Fruit fly (Drosophila melanogaster) Kc167 (cell line): ENCODE results near the gene CG34008.

ENCODE experiments used
- Myc ChIP-seq: fragments of >200 bp; optimal IDR thresholded peaks from 2 replicates; lab custom pipeline; 2017; ENCODE audit warnings: missing external identifiers
- Sin3A ChIP-seq: fragments of >200 bp; optimal IDR thresholded peaks from 2 replicates; lab custom pipeline; 2018; ENCODE audit warnings: missing external identifiers
- h ChIP-seq: fragments of >200 bp; optimal IDR thresholded peaks from 3 replicates; lab custom pipeline; 2018; ENCODE audit warnings: missing external identifiers
- insv ChIP-seq: fragments of >200 bp; optimal IDR thresholded peaks from 3 replicates; lab custom pipeline; 2018; ENCODE audit warnings: missing external identifiers
- psq ChIP-seq: fragments of >200 bp; optimal IDR thresholded peaks from 2 replicates; lab custom pipeline; 2017; ENCODE audit warnings: missing external identifiers
- ttk ChIP-seq: sonication (Bioruptor generic); optimal IDR thresholded peaks from 2 replicates; lab custom pipeline; 2017; ENCODE audit warnings: missing external identifiers

DNA sequence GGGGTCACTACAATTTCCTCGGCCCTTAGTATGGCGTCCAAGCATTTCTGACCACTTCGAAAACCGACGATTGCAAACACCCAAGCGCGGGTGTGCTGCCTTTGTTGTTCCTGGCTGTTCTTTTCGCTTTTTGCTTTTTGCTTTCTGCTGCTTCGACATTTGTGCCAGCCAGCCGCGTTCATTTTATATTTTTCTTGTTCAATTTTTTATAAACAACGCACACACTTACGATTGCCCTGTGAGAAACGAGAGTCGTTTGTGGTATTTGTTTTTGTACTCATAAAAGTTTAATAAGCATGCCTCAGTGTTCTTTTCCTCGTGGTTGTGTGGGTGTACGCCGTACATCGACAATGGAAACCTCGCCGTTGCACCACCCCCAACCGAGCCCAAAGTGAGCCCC is 33.6 kb downstream of the CG34008 start:
- no peak for TF ChIP-seq psq
- TF ChIP-seq Sin3A (lab: Kevin White, UChicago) = no peak
- no peak for TF ChIP-seq ttk (lab: Kevin White, UChicago)
- TF ChIP-seq h = no peak
- TF ChIP-seq insv (lab: Kevin White, UChicago) = no peak
- TF ChIP-seq Myc (lab: Kevin White, UChicago) = no peak
